Fruit fly (Drosophila melanogaster) whole organism, embryonic: ENCODE results near the gene Pp1-87B.

Source experiments
- ATbp ChIP-seq: fragments of 200-800 bp; sonication (Bioruptor generic); optimal IDR thresholded peaks from 2 replicates; lab custom pipeline; 2017; ENCODE audit warnings: missing biosample characterization, mild to moderate bottlenecking, missing genetic modification characterization, missing genetic modification reagents
- Atf3 ChIP-seq: fragments of 200-800 bp; sonication (Bioruptor generic); optimal IDR thresholded peaks from 3 replicates; lab custom pipeline; 2016; ENCODE audit warnings: missing biosample characterization, missing genetic modification characterization
- CG10543 ChIP-seq: fragments of 200-800 bp; sonication (Bioruptor generic); optimal IDR thresholded peaks from 3 replicates; lab custom pipeline; 2017; ENCODE audit warnings: missing biosample characterization, mild to moderate bottlenecking, missing genetic modification characterization, moderate library complexity
- CG11456 ChIP-seq: fragments of 200-800 bp; sonication (Bioruptor generic); IDR thresholded peaks from 3 replicates; pipeline ENCODE4 v1.3.6; 2022; ENCODE audit warnings: missing biosample characterization, missing genetic modification characterization
- CG12071 ChIP-seq: fragments of 200-800 bp; sonication (Bioruptor generic); optimal IDR thresholded peaks from 3 replicates; lab custom pipeline; 2018; ENCODE audit warnings: missing biosample characterization, mild to moderate bottlenecking, missing genetic modification characterization
- CG1832 ChIP-seq: fragments of 200-800 bp; sonication (Bioruptor generic); optimal IDR thresholded peaks from 2 replicates; lab custom pipeline; 2017; ENCODE audit warnings: missing biosample characterization, mild to moderate bottlenecking, missing genetic modification characterization, inconsistent platforms
- CG2199 ChIP-seq: fragments of 200-800 bp; sonication (Bioruptor generic); IDR thresholded peaks from 3 replicates; pipeline ENCODE4 v1.3.6; 2022; ENCODE audit warnings: missing biosample characterization, missing genetic modification characterization
- CG2712 ChIP-seq: fragments of 200-800 bp; optimal IDR thresholded peaks from 3 replicates; lab custom pipeline; 2019; ENCODE audit warnings: missing biosample characterization, mild to moderate bottlenecking, missing genetic modification characterization, moderate library complexity
- CG32767 ChIP-seq: fragments of 200-800 bp; sonication (Bioruptor generic); IDR thresholded peaks from 2 replicates; pipeline ENCODE4 v1.3.6; 2022; ENCODE audit warnings: missing biosample characterization, missing genetic modification characterization
- CG4360 ChIP-seq: fragments of 200-800 bp; sonication (Bioruptor generic); IDR thresholded peaks from 2 replicates; pipeline ENCODE4 v1.3.6; 2022; ENCODE audit warnings: missing biosample characterization, missing genetic modification characterization
- CG43689 ChIP-seq: fragments of 200-800 bp; sonication (Bioruptor generic); IDR thresholded peaks from 2 replicates; pipeline ENCODE4 v1.3.6; 2022; ENCODE audit warnings: missing biosample characterization, missing genetic modification characterization
- CG5953 ChIP-seq: fragments of 200-800 bp; sonication (Bioruptor generic); IDR thresholded peaks from 2 replicates; pipeline ENCODE4 v1.3.6; 2022; ENCODE audit warnings: missing biosample characterization, missing genetic modification characterization
- CG6175 ChIP-seq: fragments of 200-800 bp; sonication (Bioruptor generic); IDR thresholded peaks from 3 replicates; pipeline ENCODE4 v1.3.6; 2022; ENCODE audit warnings: missing biosample characterization, missing genetic modification characterization
- CG8281 ChIP-seq: fragments of 200-800 bp; sonication (Bioruptor generic); optimal IDR thresholded peaks from 2 replicates; lab custom pipeline; 2018; ENCODE audit warnings: missing biosample characterization, mild to moderate bottlenecking, missing genetic modification characterization, moderate library complexity
- CG8478 ChIP-seq: fragments of >200 bp; optimal IDR thresholded peaks from 2 replicates; lab custom pipeline; 2018
- Dad ChIP-seq: fragments of 200-800 bp; sonication (Bioruptor generic); optimal IDR thresholded peaks from 3 replicates; lab custom pipeline; 2016; ENCODE audit warnings: missing biosample characterization, missing genetic modification characterization
- Hr78 ChIP-seq, 2 experiments: fragments of 200-800 bp in 1 of 2; fragments of >200 bp in 1 of 2; sonication (Bioruptor generic) in 1 of 2; optimal IDR thresholded peaks; 2 replicates each; lab custom pipeline; 2017 to 2019; ENCODE audit warnings: missing biosample characterization in 2 of 2, missing genetic modification characterization in 2 of 2, mild to moderate bottlenecking in 1 of 2, moderate library complexity in 1 of 2
- Lim3 ChIP-seq: fragments of 200-800 bp; sonication (Bioruptor generic); IDR thresholded peaks from 2 replicates; pipeline ENCODE4 v1.3.6; 2022; ENCODE audit warnings: missing biosample characterization, missing genetic modification characterization
- Med ChIP-seq: fragments of 200-800 bp; sonication (Bioruptor generic); peaks from one replicate; lab custom pipeline; 2016; ENCODE audit warnings: missing biosample characterization, missing genetic modification characterization, mild to moderate bottlenecking, inconsistent platforms, moderate library complexity
- Opbp ChIP-seq: fragments of 200-800 bp; sonication (Bioruptor generic); IDR thresholded peaks from 3 replicates; pipeline ENCODE4 v1.3.6; 2022; ENCODE audit warnings: missing biosample characterization, missing genetic modification characterization; ENCODE audit not compliant: partially characterized antibody
- Rfx ChIP-seq: fragments of 200-800 bp; sonication (Bioruptor generic); IDR thresholded peaks from 2 replicates; pipeline ENCODE4 v1.3.6; 2022; ENCODE audit warnings: missing biosample characterization, missing genetic modification characterization
- Trl ChIP-seq, 3 experiments: fragments of >200 bp in 2 of 3; fragments of 200-800 bp in 1 of 3; sonication (Bioruptor generic) in 1 of 3; optimal IDR thresholded peaks; 2 replicates in 1 of 3; 3 replicates in 2 of 3; lab custom pipeline; 2016 to 2017; ENCODE audit warnings: missing biosample characterization in 1 of 3, missing genetic modification characterization in 1 of 3
- ato ChIP-seq: fragments of 200-800 bp; sonication (Bioruptor generic); IDR thresholded peaks from 2 replicates; pipeline ENCODE4 v1.3.6; 2022; ENCODE audit warnings: missing biosample characterization, missing genetic modification characterization; ENCODE audit not compliant: partially characterized antibody
- cg ChIP-seq: fragments of 200-800 bp; sonication (Bioruptor generic); optimal IDR thresholded peaks from 3 replicates; lab custom pipeline; 2019; ENCODE audit warnings: missing biosample characterization, mild to moderate bottlenecking, missing genetic modification characterization, moderate library complexity
- chn ChIP-seq: fragments of 200-800 bp; sonication (Bioruptor generic); optimal IDR thresholded peaks from 2 replicates; lab custom pipeline; 2016; ENCODE audit warnings: missing biosample characterization, missing genetic modification characterization
- dpn ChIP-seq, 2 experiments: fragments of 200-800 bp; sonication (Bioruptor generic); optimal IDR thresholded peaks; 3 replicates each; lab custom pipeline; 2016; ENCODE audit warnings: missing biosample characterization in 2 of 2, missing genetic modification characterization in 2 of 2
- exex ChIP-seq: fragments of 200-800 bp; sonication (Bioruptor generic); optimal IDR thresholded peaks from 4 replicates; lab custom pipeline; 2018; ENCODE audit warnings: missing biosample characterization, mild to moderate bottlenecking, missing genetic modification characterization, moderate library complexity
- gce ChIP-seq: fragments of 200-800 bp; sonication (Bioruptor generic); IDR thresholded peaks from 3 replicates; pipeline ENCODE4 v1.3.6; 2022; ENCODE audit warnings: missing biosample characterization, missing genetic modification characterization
- mirr ChIP-seq: fragments of 200-800 bp; sonication (Bioruptor generic); optimal IDR thresholded peaks from 3 replicates; lab custom pipeline; 2018; ENCODE audit warnings: missing biosample characterization, mild to moderate bottlenecking, missing genetic modification characterization
- nerfin-1 ChIP-seq: fragments of 200-800 bp; sonication (Bioruptor generic); optimal IDR thresholded peaks from 3 replicates; lab custom pipeline; 2019; ENCODE audit warnings: missing biosample characterization, mild to moderate bottlenecking, missing genetic modification characterization, moderate library complexity
- nom ChIP-seq: fragments of 200-800 bp; sonication (Bioruptor generic); optimal IDR thresholded peaks from 2 replicates; lab custom pipeline; 2017; ENCODE audit warnings: missing biosample characterization, missing genetic modification characterization, mild to moderate bottlenecking, moderate library complexity, missing genetic modification reagents
- otp ChIP-seq: fragments of 200-800 bp; sonication (Bioruptor generic); IDR thresholded peaks from 3 replicates; pipeline ENCODE4, ENCODE4 v1.3.6; 2022; ENCODE audit warnings: missing biosample characterization, missing genetic modification characterization
- pan ChIP-seq, 4 experiments: fragments of >200 bp in 3 of 4; fragments of 200-800 bp in 1 of 4; sonication (Bioruptor generic) in 1 of 4; optimal IDR thresholded peaks in 3 of 4; IDR thresholded peaks in 1 of 4; 2 replicates each; pipeline versions ENCODE4 v1.3.6 to Lab custom; 2017 to 2022; ENCODE audit warnings: missing biosample characterization in 2 of 4, missing genetic modification characterization in 2 of 4, mixed read lengths in 1 of 4
- pum ChIP-seq: fragments of 200-800 bp; sonication (Bioruptor generic); optimal IDR thresholded peaks from 2 replicates; lab custom pipeline; 2016; ENCODE audit warnings: missing biosample characterization, missing genetic modification characterization
- row ChIP-seq: fragments of 200-800 bp; sonication (Bioruptor generic); IDR thresholded peaks from 3 replicates; pipeline ENCODE4 v1.3.6; 2022; ENCODE audit warnings: missing biosample characterization, missing genetic modification characterization
- sens ChIP-seq: fragments of 200-800 bp; sonication (Bioruptor generic); peaks from one replicate; lab custom pipeline; 2016; ENCODE audit warnings: missing biosample characterization, missing genetic modification characterization
- seq ChIP-seq: fragments of 200-800 bp; sonication (Bioruptor generic); IDR thresholded peaks from 2 replicates; pipeline ENCODE4 v1.3.6; 2022; ENCODE audit warnings: missing biosample characterization, missing genetic modification characterization
- sob ChIP-seq: fragments of 200-800 bp; sonication (Bioruptor generic); IDR thresholded peaks from 2 replicates; pipeline ENCODE4 v1.3.6; 2022; ENCODE audit warnings: missing biosample characterization, missing genetic modification characterization
- sr ChIP-seq: fragments of 200-800 bp; sonication (Bioruptor generic); IDR thresholded peaks from 3 replicates; pipeline ENCODE4 v1.3.6; 2022; ENCODE audit warnings: missing biosample characterization, missing genetic modification characterization
- zf30C ChIP-seq: fragments of 200-800 bp; sonication (Bioruptor generic); optimal IDR thresholded peaks from 3 replicates; lab custom pipeline; 2018; ENCODE audit warnings: missing biosample characterization, mild to moderate bottlenecking, missing genetic modification characterization

The Pp1-87B gene

DNA sequence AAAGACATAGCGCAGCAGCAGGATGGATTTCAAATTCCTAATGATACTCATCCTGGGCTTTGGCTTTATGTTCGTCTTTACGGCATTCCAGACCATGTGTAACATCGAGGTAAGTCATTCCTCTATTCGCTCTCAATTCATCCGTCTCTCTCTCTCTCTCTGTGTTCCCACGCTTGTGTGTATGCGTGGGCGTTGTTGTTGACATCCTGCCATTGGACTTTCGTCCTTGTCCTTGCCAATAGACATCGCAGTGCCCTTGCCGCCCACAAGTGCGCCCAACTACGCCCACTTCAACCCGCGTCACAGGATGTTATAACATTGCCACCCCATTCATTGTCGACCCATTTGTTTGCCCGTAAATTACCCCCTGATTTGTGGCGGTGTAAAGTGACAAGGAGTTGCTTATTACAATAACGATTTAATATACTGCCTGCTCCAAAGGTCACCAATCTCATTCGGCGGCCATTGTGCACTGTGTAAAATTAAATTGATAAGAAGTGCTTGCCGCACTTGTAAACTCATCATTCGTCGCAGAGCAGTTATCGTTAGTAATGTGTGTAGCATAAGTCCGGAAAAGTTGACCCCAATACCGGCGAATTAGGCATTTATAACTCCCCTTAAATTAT, 24.0 kb upstream of the Pp1-87B start:
- TF ChIP-seq CG4360 (GFP tag; lab: Robert Waterston, UW) (peak; percentile 37; the same call in 1 of the 2 replicates), seq (GFP tag; lab: Robert Waterston, UW) (peak; percentile 48), CG11456 (GFP tag; lab: Robert Waterston, UW) (0 out of 3 replicates have a peak, but pooled peaks have one; percentile 3), CG2199 (GFP tag; lab: Robert Waterston, UW) (0 out of 3 replicates have a peak, but pooled peaks have one; percentile 32), ATbp (peak; percentile 20), CG1832 (GFP tag; lab: Kevin White, UChicago) (peak; percentile 15), exex (peak; percentile 10), sob (GFP tag; lab: Robert Waterston, UW) (0 out of 2 replicates have a peak, but pooled peaks have one; percentile 21), gce (no peak), CG8281 (tag; lab: Kevin White, UChicago) (peak; percentile 1), pum (GFP tag; lab: Kevin White, UChicago) (no peak), Lim3 (no peak), CG6175 (GFP tag; lab: Robert Waterston, UW) (0 out of 3 replicates have a peak, but pooled peaks have one; percentile 31), Dad (GFP tag; lab: Kevin White, UChicago) (no peak), CG10543 (no peak), Atf3 (GFP tag; lab: Kevin White, UChicago) (no peak), nerfin-1 (peak; percentile 78), Opbp (GFP tag; lab: Robert Waterston, UW) (0 out of 3 replicates have a peak, but pooled peaks have one; percentile 25), CG5953 (GFP tag; lab: Robert Waterston, UW) (0 out of 2 replicates have a peak, but pooled peaks have one; percentile 19), ato (GFP tag; lab: Robert Waterston, UW) (no peak), CG8478 (lab: Kevin White, UChicago) (peak; percentile 19), Rfx (GFP tag; lab: Robert Waterston, UW) (peak; percentile 12; the same call in 1 of the 2 replicates), Trl (optimal IDR thresholded peaks at IDR 0.05; lab: Kevin White, UChicago) (peak; percentile 35 to 58), Trl (GFP tag; optimal IDR thresholded peaks at IDR 0.05; lab: Kevin White, UChicago) (no peak), zf30C (GFP tag; lab: Kevin White, UChicago) (peak; percentile 72), chn (GFP tag; lab: Kevin White, UChicago) (peak; percentile 49), sr (GFP tag; lab: Robert Waterston, UW) (peak; percentile 76; the same call in 2 of the 3 replicates), cg (GFP tag; lab: Kevin White, UChicago) (peak; percentile 33), otp (GFP tag; lab: Robert Waterston, UW) (0 out of 3 replicates have a peak, but pooled peaks have one; percentile 3), Med (GFP tag; lab: Kevin White, UChicago) (peak; percentile 75), CG12071 (GFP tag; lab: Kevin White, UChicago) (peak; percentile 18), CG32767 (GFP tag; lab: Robert Waterston, UW) (peak; percentile 46; the same call in 1 of the 2 replicates), dpn (GFP tag; optimal IDR thresholded peaks at IDR 0.05; lab: Kevin White, UChicago) (no peak), mirr (GFP tag; lab: Kevin White, UChicago) (peak; percentile 55), CG43689 (GFP tag; lab: Robert Waterston, UW) (no peak), nom (GFP tag; lab: Kevin White, UChicago) (peak; percentile 60), CG2712 (tag; lab: Kevin White, UChicago) (no peak), row (GFP tag; lab: Robert Waterston, UW) (peak; percentile 14; the same call in 1 of the 3 replicates), pan (optimal IDR thresholded peaks at IDR 0.05; lab: Kevin White, UChicago) (no peak), pan (GFP tag; optimal IDR thresholded peaks at IDR 0.05 in 1 of 2, IDR thresholded peaks at IDR 0.05 in 1 of 2) (peak in 1 of 2 experiments; percentile 7), sens (GFP tag; lab: Kevin White, UChicago) (peak; percentile 56), Hr78 (GFP tag; optimal IDR thresholded peaks at IDR 0.05; lab: Kevin White, UChicago) (peak in 1 of 2 experiments; percentile 62)
